Worm (Caenorhabditis elegans) whole organism, L2 larva: ENCODE data around the gene C08B6.6.

Source experiments
- alr-1 ChIP-seq: fragments of 150-350 bp; optimal IDR thresholded peaks from 2 replicates; lab custom pipeline; 2014; ENCODE audit warnings: missing biosample characterization, missing genetic modification characterization
- ama-1 ChIP-seq: fragments of 150-350 bp; optimal IDR thresholded peaks from 2 replicates; lab custom pipeline; 2018; ENCODE audit warnings: inconsistent platforms
- crh-2 ChIP-seq: sonication (generic microtip); optimal IDR thresholded peaks from 2 replicates; lab custom pipeline; 2017; ENCODE audit warnings: missing biosample characterization, missing genetic modification characterization
- egl-27 ChIP-seq: sonication (generic microtip); optimal IDR thresholded peaks from 3 replicates; lab custom pipeline; 2017; ENCODE audit warnings: missing biosample characterization, missing genetic modification reagents, missing genetic modification characterization
- lin-39 ChIP-seq: fragments of 150-350 bp; optimal IDR thresholded peaks from 2 replicates; lab custom pipeline; 2014; ENCODE audit warnings: missing biosample characterization, missing genetic modification reagents, missing genetic modification characterization
- mdl-1 ChIP-seq, 2 experiments: fragments of 150-350 bp in 1 of 2; sonication (generic microtip) in 1 of 2; optimal IDR thresholded peaks; 2 replicates each; lab custom pipeline; 2017; ENCODE audit warnings: missing biosample characterization in 2 of 2, missing genetic modification characterization in 2 of 2
- nhr-12 ChIP-seq: fragments of 150-350 bp; optimal IDR thresholded peaks from 2 replicates; lab custom pipeline; 2014; ENCODE audit warnings: missing biosample characterization, missing genetic modification characterization
- nhr-23 ChIP-seq: fragments of 150-350 bp; optimal IDR thresholded peaks from 2 replicates; lab custom pipeline; 2014; ENCODE audit warnings: missing biosample characterization, missing genetic modification reagents, missing genetic modification characterization
- nhr-6 ChIP-seq: fragments of 150-350 bp; optimal IDR thresholded peaks from 2 replicates; lab custom pipeline; 2014; ENCODE audit warnings: missing biosample characterization, missing genetic modification characterization
- skn-1 ChIP-seq: sonication (generic microtip); optimal IDR thresholded peaks from 2 replicates; lab custom pipeline; 2017; ENCODE audit warnings: missing biosample characterization, missing genetic modification characterization
- ztf-11 ChIP-seq: sonication (generic microtip); optimal IDR thresholded peaks from 2 replicates; lab custom pipeline; 2017; ENCODE audit warnings: missing biosample characterization, missing genetic modification characterization

ce11 chrV:10154698-10155097 is 31.3 kb downstream of the C08B6.6 start, which contains the start of gene srsx-29:
- TF ChIP-seq alr-1 (tag; lab: Kevin White, UChicago): no peak
- TF ChIP-seq lin-39: no peak
- no peak for TF ChIP-seq ztf-11 (tag; lab: Kevin White, UChicago)
- TF ChIP-seq nhr-6 (tag; lab: Kevin White, UChicago): no peak
- TF ChIP-seq nhr-23: no peak
- TF ChIP-seq crh-2 (tag; lab: Kevin White, UChicago): no peak
- TF ChIP-seq mdl-1 (tag; optimal IDR thresholded peaks at IDR 0.05; lab: Kevin White, UChicago): no peak
- TF ChIP-seq skn-1 (tag; lab: Kevin White, UChicago): no peak
- TF ChIP-seq ama-1: no peak
- TF ChIP-seq nhr-12: no peak
- TF ChIP-seq egl-27 (tag; lab: Kevin White, UChicago): no peak
